Fruit fly (Drosophila melanogaster) whole organism, pupa: Measurements from ENCODE around the gene Uros1.

Source experiments
- CG10348 ChIP-seq: fragments of 200-800 bp; sonication (Bioruptor generic); IDR thresholded peaks from 2 replicates; pipeline ENCODE4 v1.3.6; 2022; ENCODE audit warnings: missing biosample characterization, missing genetic modification characterization
- CG12605 ChIP-seq: fragments of 200-800 bp; sonication (Bioruptor generic); IDR thresholded peaks from 2 replicates; pipeline ENCODE4 v1.3.6; 2022; ENCODE audit warnings: missing biosample characterization, missing genetic modification characterization
- CG13204 ChIP-seq: fragments of 200-800 bp; sonication (Bioruptor generic); optimal IDR thresholded peaks from 2 replicates; lab custom pipeline; 2018; ENCODE audit warnings: missing biosample characterization, mild to moderate bottlenecking, missing genetic modification characterization, moderate library complexity
- CG14655 ChIP-seq: fragments of 200-800 bp; sonication (Bioruptor generic); optimal IDR thresholded peaks from 3 replicates; lab custom pipeline; 2017; ENCODE audit warnings: mild to moderate bottlenecking, missing biosample characterization, missing genetic modification reagents, missing genetic modification characterization
- CG15710 ChIP-seq: fragments of 200-800 bp; sonication (Bioruptor generic); optimal IDR thresholded peaks from 2 replicates; lab custom pipeline; 2018; ENCODE audit warnings: missing biosample characterization, mild to moderate bottlenecking, missing genetic modification characterization, moderate library complexity
- CG17806 ChIP-seq: fragments of 200-800 bp; sonication (Bioruptor generic); optimal IDR thresholded peaks from 2 replicates; lab custom pipeline; 2018; ENCODE audit warnings: missing biosample characterization, mild to moderate bottlenecking, missing genetic modification characterization, moderate library complexity
- CG32121 ChIP-seq: fragments of 200-800 bp; sonication (Bioruptor generic); IDR thresholded peaks from 2 replicates; pipeline ENCODE4 v1.3.6; 2022; ENCODE audit warnings: missing biosample characterization, missing genetic modification characterization
- CG34367 ChIP-seq: fragments of 200-800 bp; sonication (Bioruptor generic); optimal IDR thresholded peaks from 2 replicates; lab custom pipeline; 2018; ENCODE audit warnings: missing biosample characterization, mild to moderate bottlenecking, missing genetic modification characterization
- CG4496 ChIP-seq: fragments of 200-800 bp; sonication (Bioruptor generic); IDR thresholded peaks from 3 replicates; pipeline ENCODE4 v1.3.6; 2022; ENCODE audit warnings: missing biosample characterization, missing genetic modification characterization
- CG8159 ChIP-seq: fragments of 200-800 bp; sonication (Bioruptor generic); optimal IDR thresholded peaks from 3 replicates; lab custom pipeline; 2018; ENCODE audit warnings: missing biosample characterization, mild to moderate bottlenecking, missing genetic modification characterization, moderate library complexity
- CG8301 ChIP-seq: fragments of 200-800 bp; sonication (Bioruptor generic); optimal IDR thresholded peaks from 2 replicates; lab custom pipeline; 2018; ENCODE audit warnings: missing biosample characterization, mild to moderate bottlenecking, missing genetic modification characterization
- CG9948 ChIP-seq: fragments of 200-800 bp; sonication (Bioruptor generic); optimal IDR thresholded peaks from 2 replicates; lab custom pipeline; 2018; ENCODE audit warnings: missing biosample characterization, mild to moderate bottlenecking, missing genetic modification characterization, moderate library complexity
- D1 ChIP-seq: fragments of 200-800 bp; sonication (Bioruptor generic); optimal IDR thresholded peaks from 2 replicates; lab custom pipeline; 2018; ENCODE audit warnings: missing biosample characterization, mild to moderate bottlenecking, missing genetic modification characterization, moderate library complexity
- EcR ChIP-seq: fragments of 200-800 bp; sonication (Bioruptor generic); optimal IDR thresholded peaks from 3 replicates; lab custom pipeline; 2019; ENCODE audit warnings: missing biosample characterization, missing genetic modification characterization, mild to moderate bottlenecking, moderate library complexity, missing genetic modification reagents
- Ets98B ChIP-seq: fragments of 200-800 bp; sonication (Bioruptor generic); IDR thresholded peaks from 2 replicates; pipeline ENCODE4 v1.3.6; 2022; ENCODE audit warnings: missing biosample characterization, missing genetic modification characterization
- Pif1A ChIP-seq: fragments of 200-800 bp; sonication (Bioruptor generic); optimal IDR thresholded peaks from 3 replicates; lab custom pipeline; 2016; ENCODE audit warnings: missing biosample characterization, missing genetic modification characterization
- Pif1B ChIP-seq: fragments of 200-800 bp; sonication (Bioruptor generic); optimal IDR thresholded peaks from 3 replicates; lab custom pipeline; 2016; ENCODE audit warnings: missing biosample characterization, missing genetic modification characterization
- Snoo ChIP-seq: fragments of 200-800 bp; sonication (Bioruptor generic); optimal IDR thresholded peaks from 3 replicates; lab custom pipeline; 2017; ENCODE audit warnings: missing biosample characterization, mild to moderate bottlenecking, missing genetic modification characterization, inconsistent platforms
- fd96Ca ChIP-seq: fragments of 200-800 bp; sonication (Bioruptor generic); IDR thresholded peaks from 3 replicates; pipeline ENCODE4 v1.3.6; 2022; ENCODE audit warnings: missing biosample characterization, missing genetic modification characterization
- gl ChIP-seq: fragments of 200-800 bp; sonication (Bioruptor generic); optimal IDR thresholded peaks from 2 replicates; lab custom pipeline; 2018; ENCODE audit warnings: missing biosample characterization, mild to moderate bottlenecking, missing genetic modification characterization
- rn ChIP-seq: fragments of 200-800 bp; sonication (Bioruptor generic); IDR thresholded peaks from 2 replicates; pipeline ENCODE4 v1.3.6; 2022; ENCODE audit warnings: missing biosample characterization, missing genetic modification characterization

Uros1 gene

DNA sequence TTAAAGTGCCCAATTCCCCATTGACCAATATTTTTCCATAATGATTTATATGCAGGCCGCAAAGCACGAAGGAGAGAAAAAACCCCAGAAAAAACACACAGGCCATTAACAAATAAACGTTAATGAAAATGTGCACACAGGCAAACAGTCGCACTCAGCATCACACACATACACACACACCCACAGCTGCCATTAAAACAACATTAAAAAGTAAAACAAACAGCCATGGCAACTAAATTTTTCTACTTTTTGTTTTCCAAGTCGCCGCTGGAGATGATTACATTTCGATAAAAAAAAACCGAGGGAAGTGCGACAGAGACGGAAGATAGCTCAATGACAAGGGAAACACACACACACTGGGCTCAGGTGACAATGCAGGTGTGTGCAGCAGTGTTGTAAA, 12.7 kb downstream of the Uros1 start:
- TF ChIP-seq CG34367 (no peak), EcR (GFP tag; lab: Kevin White, UChicago) (no peak), CG17806 (no peak), Snoo (no peak), D1 (no peak), fd96Ca (GFP tag; lab: Robert Waterston, UW) (no peak), CG4496 (GFP tag; lab: Robert Waterston, UW) (no peak), CG9948 (no peak), CG13204 (no peak), CG14655 (GFP tag; lab: Kevin White, UChicago) (no peak), CG8159 (tag; lab: Kevin White, UChicago) (no peak), Pif1B (GFP tag; lab: Kevin White, UChicago) (no peak), Ets98B (GFP tag; lab: Robert Waterston, UW) (no peak), CG8301 (no peak), CG12605 (GFP tag; lab: Robert Waterston, UW) (no peak), gl (tag; lab: Kevin White, UChicago) (no peak), CG32121 (GFP tag; lab: Robert Waterston, UW) (no peak), CG10348 (GFP tag; lab: Robert Waterston, UW) (no peak), Pif1A (GFP tag; lab: Kevin White, UChicago) (no peak), CG15710 (tag; lab: Kevin White, UChicago) (no peak)

- no peak for TF ChIP-seq CG13204
- TF ChIP-seq CG34367 = no peak
- TF ChIP-seq Snoo = no peak
- TF ChIP-seq Ets98B (GFP tag; lab: Robert Waterston, UW) = no peak
- TF ChIP-seq EcR (GFP tag; lab: Kevin White, UChicago) = no peak
- no peak for TF ChIP-seq CG9948
Measured at dm6 chrX:8885177-8885576, 14.9 kb downstream of the Uros1 start.

DNA sequence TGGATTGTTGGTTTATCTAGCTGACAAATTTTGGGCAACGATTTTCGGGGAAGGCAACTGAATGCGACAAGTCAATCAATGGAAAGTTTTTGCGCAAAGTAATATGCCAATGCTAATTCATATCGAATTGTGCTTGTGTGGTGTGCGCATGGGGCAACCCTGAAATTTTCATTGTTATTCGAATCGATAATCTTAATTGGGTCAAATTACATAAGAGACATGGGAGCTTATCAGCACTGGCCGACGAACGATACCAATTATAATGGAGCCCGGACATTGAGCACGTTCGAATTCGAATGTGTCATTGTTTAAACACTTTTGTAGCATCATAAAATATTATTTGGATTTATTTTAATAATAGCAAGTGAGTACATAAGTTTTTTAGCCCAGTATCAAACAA, 15.4 kb downstream of the Uros1 start:
- TF ChIP-seq CG32121 (GFP tag; lab: Robert Waterston, UW) = no peak
- no peak for TF ChIP-seq Pif1B (GFP tag; lab: Kevin White, UChicago)
- no peak for TF ChIP-seq Ets98B (GFP tag; lab: Robert Waterston, UW)
- TF ChIP-seq CG4496 (GFP tag; lab: Robert Waterston, UW) = no peak
- no peak for TF ChIP-seq Pif1A (GFP tag; lab: Kevin White, UChicago)
- no peak for TF ChIP-seq gl (tag; lab: Kevin White, UChicago)
- no peak for TF ChIP-seq rn (GFP tag; lab: Robert Waterston, UW)
- no peak for TF ChIP-seq Snoo
- TF ChIP-seq, all 21 proteins: peak for 0

dm6 chrX:8883954-8884353, 16.1 kb downstream of the Uros1 start:
- no peak for TF ChIP-seq CG8159 (tag; lab: Kevin White, UChicago)
- TF ChIP-seq CG34367 = no peak
- TF ChIP-seq Ets98B (GFP tag; lab: Robert Waterston, UW) = no peak
- TF ChIP-seq CG8301 = no peak
- no peak for TF ChIP-seq Pif1A (GFP tag; lab: Kevin White, UChicago)
- no peak for TF ChIP-seq gl (tag; lab: Kevin White, UChicago)
- no peak for TF ChIP-seq CG15710 (tag; lab: Kevin White, UChicago)
- no peak for TF ChIP-seq rn (GFP tag; lab: Robert Waterston, UW)
- TF ChIP-seq Snoo = no peak
- no peak for TF ChIP-seq CG13204
- no peak for TF ChIP-seq EcR (GFP tag; lab: Kevin White, UChicago)
- TF ChIP-seq CG10348 (GFP tag; lab: Robert Waterston, UW) = no peak
- TF ChIP-seq CG32121 (GFP tag; lab: Robert Waterston, UW) = no peak
- no peak for TF ChIP-seq CG12605 (GFP tag; lab: Robert Waterston, UW)
- TF ChIP-seq CG4496 (GFP tag; lab: Robert Waterston, UW) = no peak
- no peak for TF ChIP-seq CG17806
- no peak for TF ChIP-seq D1
- TF ChIP-seq, all 21 proteins: peak for 0

dm6 chrX:8883388-8883787, 16.7 kb downstream of the Uros1 start:
- no peak for TF ChIP-seq CG9948
- no peak for TF ChIP-seq CG8159 (tag; lab: Kevin White, UChicago)
- no peak for TF ChIP-seq D1
- no peak for TF ChIP-seq CG14655 (GFP tag; lab: Kevin White, UChicago)
- no peak for TF ChIP-seq CG32121 (GFP tag; lab: Robert Waterston, UW)
- TF ChIP-seq CG17806 = no peak
- no peak for TF ChIP-seq CG4496 (GFP tag; lab: Robert Waterston, UW)
- TF ChIP-seq Ets98B (GFP tag; lab: Robert Waterston, UW) = no peak
- TF ChIP-seq CG13204 = no peak
- no peak for TF ChIP-seq CG8301
- no peak for TF ChIP-seq Pif1B (GFP tag; lab: Kevin White, UChicago)
- TF ChIP-seq EcR (GFP tag; lab: Kevin White, UChicago) = no peak
- no peak for TF ChIP-seq CG15710 (tag; lab: Kevin White, UChicago)
- no peak for TF ChIP-seq rn (GFP tag; lab: Robert Waterston, UW)
- TF ChIP-seq Pif1A (GFP tag; lab: Kevin White, UChicago) = no peak
- TF ChIP-seq fd96Ca (GFP tag; lab: Robert Waterston, UW) = no peak

DNA sequence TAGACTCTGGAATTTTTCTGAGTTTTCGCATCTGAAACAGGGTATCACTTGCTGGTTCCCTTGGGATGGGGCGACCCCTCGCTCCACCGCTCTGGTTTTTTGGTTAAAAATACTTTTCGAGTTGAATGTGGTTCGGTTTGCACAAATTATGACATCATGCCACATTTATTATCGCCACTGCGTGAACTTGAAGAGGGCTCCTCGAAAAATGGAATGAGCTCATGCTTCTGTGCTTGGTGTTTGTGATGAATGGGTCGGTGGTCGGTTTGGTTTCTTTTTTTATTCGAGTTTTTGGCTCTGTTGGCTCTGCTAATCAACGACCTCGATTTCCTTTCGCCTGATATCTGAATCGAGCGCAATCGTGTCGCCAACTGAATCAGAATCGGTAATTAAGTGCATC, 18.3 kb downstream of the Uros1 start:
- no peak for TF ChIP-seq CG34367
- TF ChIP-seq CG10348 (GFP tag; lab: Robert Waterston, UW) = no peak
- TF ChIP-seq CG12605 (GFP tag; lab: Robert Waterston, UW) = no peak
- TF ChIP-seq EcR (GFP tag; lab: Kevin White, UChicago) = no peak
- TF ChIP-seq Ets98B (GFP tag; lab: Robert Waterston, UW) = no peak
- no peak for TF ChIP-seq D1
- no peak for TF ChIP-seq CG4496 (GFP tag; lab: Robert Waterston, UW)
- no peak for TF ChIP-seq CG8159 (tag; lab: Kevin White, UChicago)
- no peak for TF ChIP-seq CG14655 (GFP tag; lab: Kevin White, UChicago)
- no peak for TF ChIP-seq CG8301
- no peak for TF ChIP-seq Pif1A (GFP tag; lab: Kevin White, UChicago)
- TF ChIP-seq CG32121 (GFP tag; lab: Robert Waterston, UW) = no peak
